Fruit fly (Drosophila melanogaster): Measurements from ENCODE around the gene tal-AA.

Gene tal-AA

DNA sequence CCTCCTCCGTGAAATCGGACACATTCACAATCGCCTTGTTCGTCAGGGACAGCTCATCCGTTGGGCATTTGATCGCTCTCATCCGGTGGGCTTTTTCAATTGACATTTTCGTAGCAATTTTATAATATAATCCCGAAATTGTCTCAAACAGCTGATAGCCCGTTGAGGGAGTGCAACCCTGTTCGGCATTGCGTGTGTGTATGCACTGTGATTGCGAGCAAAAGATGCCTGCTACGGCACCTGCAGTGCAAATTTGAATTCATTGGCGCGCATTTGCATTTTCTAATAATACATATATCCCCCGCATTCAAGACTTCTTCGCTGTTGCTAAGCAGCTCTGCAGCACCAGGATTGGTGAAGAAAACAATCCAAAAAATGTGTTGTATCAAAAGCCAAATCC, 24.9 kb downstream of the tal-AA start, which contains the start of gene Nsf2 (continued):
- TF ChIP-seq stwl (tag; optimal IDR thresholded peaks at IDR 0.05) = peak; percentile 79
- peak; percentile 30 for TF ChIP-seq CG9727 (GFP tag; optimal IDR thresholded peaks at IDR 0.05)
- TF ChIP-seq MBD-R2 (GFP tag; IDR thresholded peaks at IDR 0.05) = peak; percentile 96
- TF ChIP-seq TFAM (GFP tag; optimal IDR thresholded peaks at IDR 0.05) = no peak
- no peak for TF ChIP-seq CG5245 (GFP tag; optimal IDR thresholded peaks at IDR 0.05)
- no peak for TF ChIP-seq CG7556 (GFP tag; optimal IDR thresholded peaks at IDR 0.05)
- no peak for TF ChIP-seq dimm (GFP tag; IDR thresholded peaks at IDR 0.05)
- no peak for TF ChIP-seq ro (GFP tag; IDR thresholded peaks at IDR 0.05)
- TF ChIP-seq CG16779 (GFP tag; IDR thresholded peaks at IDR 0.05) = no peak
- no peak for TF ChIP-seq Adf1 (GFP tag; IDR thresholded peaks at IDR 0.05)
- peak; percentile 96 to 99 for TF ChIP-seq crp (GFP tag; optimal IDR thresholded peaks at IDR 0.05)
- TF ChIP-seq nmo (GFP tag; optimal IDR thresholded peaks at IDR 0.05) = peak; percentile 46
- TF ChIP-seq Stat92E (GFP tag; optimal IDR thresholded peaks at IDR 0.05) = peak in 1 of 3 experiments; percentile 30
- TF ChIP-seq cad (GFP tag; optimal IDR thresholded peaks at IDR 0.05) = no peak
- no peak for TF ChIP-seq CG9215 (GFP tag; IDR thresholded peaks at IDR 0.05)
- peak; percentile 20 for TF ChIP-seq Hmr (GFP tag; optimal IDR thresholded peaks at IDR 0.05)
- no peak for TF ChIP-seq CG18476 (GFP tag; optimal IDR thresholded peaks at IDR 0.05)
- no peak for TF ChIP-seq CG10147 (GFP tag; optimal IDR thresholded peaks at IDR 0.05)
- peak; percentile 32; the same call in 1 of the 3 replicates for TF ChIP-seq CG16813 (GFP tag; IDR thresholded peaks at IDR 0.05; ENCODE audit: partially characterized antibody)
- peak; percentile 52 for TF ChIP-seq CTCF (GFP tag; optimal IDR thresholded peaks at IDR 0.05)
- no peak for TF ChIP-seq esg (GFP tag; conservative IDR thresholded peaks at IDR 0.05)
- no peak for TF ChIP-seq CG10462 (GFP tag; optimal IDR thresholded peaks at IDR 0.05)
- no peak for TF ChIP-seq dmrt11E (tag; optimal IDR thresholded peaks at IDR 0.05)
- TF ChIP-seq CG8281 (tag; optimal IDR thresholded peaks at IDR 0.05) = no peak
- peak; percentile 74 for TF ChIP-seq CG12769 (tag; optimal IDR thresholded peaks at IDR 0.05)
- no peak for TF ChIP-seq CG11560 (tag; IDR thresholded peaks at IDR 0.05)
- TF ChIP-seq CG6689 (GFP tag; IDR thresholded peaks at IDR 0.05) = no peak
- TF ChIP-seq Ets97D (GFP tag; optimal IDR thresholded peaks at IDR 0.05) = peak; percentile 56
- no peak for TF ChIP-seq usp (GFP tag; optimal IDR thresholded peaks at IDR 0.05)
- peak; percentile 9 for TF ChIP-seq zfh2 (GFP tag; optimal IDR thresholded peaks at IDR 0.05)
- no peak for TF ChIP-seq ewg (GFP tag; optimal IDR thresholded peaks at IDR 0.05)
- TF ChIP-seq NFAT (GFP tag; IDR thresholded peaks at IDR 0.05) = no peak
- TF ChIP-seq sr (GFP tag; IDR thresholded peaks at IDR 0.05) = peak; percentile 69; the same call in 2 of the 3 replicates
- peak; percentile 45; the same call in 1 of the 2 replicates for TF ChIP-seq sob (GFP tag; IDR thresholded peaks at IDR 0.05)
- no peak for TF ChIP-seq pros (GFP tag; optimal IDR thresholded peaks at IDR 0.05)
- TF ChIP-seq YL-1 (GFP tag; optimal IDR thresholded peaks at IDR 0.05) = peak; percentile 84
- no peak for TF ChIP-seq CG14667 (GFP tag; IDR thresholded peaks at IDR 0.05)
- no peak for TF ChIP-seq bsh (GFP tag; optimal IDR thresholded peaks at IDR 0.05)
- TF ChIP-seq CG14965 (GFP tag; optimal IDR thresholded peaks at IDR 0.05; ENCODE audit: borderline replicate concordance) = no peak
- TF ChIP-seq CG17361 (GFP tag; IDR thresholded peaks at IDR 0.05) = peak; percentile 28; the same call in 1 of the 3 replicates
- TF ChIP-seq knrl (GFP tag; IDR thresholded peaks at IDR 0.05; ENCODE audit: partially characterized antibody) = 0 out of 3 replicates have a peak, but pooled peaks have one; percentile 34
- TF ChIP-seq tgo (GFP tag; IDR thresholded peaks at IDR 0.05) = no peak
- no peak for TF ChIP-seq nerfin-2 (GFP tag; IDR thresholded peaks at IDR 0.05; ENCODE audit: partially characterized antibody)
- TF ChIP-seq mld (GFP tag; IDR thresholded peaks at IDR 0.05; ENCODE audit: partially characterized antibody) = no peak
- TF ChIP-seq CG9876 (GFP tag; optimal IDR thresholded peaks at IDR 0.05) = no peak
- no peak for TF ChIP-seq dmrt99B (tag; optimal IDR thresholded peaks at IDR 0.05)
- TF ChIP-seq BEAF-32 (GFP tag; optimal IDR thresholded peaks at IDR 0.05) = peak; percentile 44
- no peak for TF ChIP-seq CG12104 (GFP tag; optimal IDR thresholded peaks at IDR 0.05)
- peak; percentile 40; the same call in 1 of the 2 replicates for TF ChIP-seq ato (GFP tag; IDR thresholded peaks at IDR 0.05; ENCODE audit: partially characterized antibody)
- no peak for TF ChIP-seq Rx (GFP tag; IDR thresholded peaks at IDR 0.05)
- TF ChIP-seq CG13123 (GFP tag; optimal IDR thresholded peaks at IDR 0.05) = no peak
